Fruit fly (Drosophila melanogaster): Measurements from ENCODE around the gene Jon65Ai.

Jon65Ai gene

DNA sequence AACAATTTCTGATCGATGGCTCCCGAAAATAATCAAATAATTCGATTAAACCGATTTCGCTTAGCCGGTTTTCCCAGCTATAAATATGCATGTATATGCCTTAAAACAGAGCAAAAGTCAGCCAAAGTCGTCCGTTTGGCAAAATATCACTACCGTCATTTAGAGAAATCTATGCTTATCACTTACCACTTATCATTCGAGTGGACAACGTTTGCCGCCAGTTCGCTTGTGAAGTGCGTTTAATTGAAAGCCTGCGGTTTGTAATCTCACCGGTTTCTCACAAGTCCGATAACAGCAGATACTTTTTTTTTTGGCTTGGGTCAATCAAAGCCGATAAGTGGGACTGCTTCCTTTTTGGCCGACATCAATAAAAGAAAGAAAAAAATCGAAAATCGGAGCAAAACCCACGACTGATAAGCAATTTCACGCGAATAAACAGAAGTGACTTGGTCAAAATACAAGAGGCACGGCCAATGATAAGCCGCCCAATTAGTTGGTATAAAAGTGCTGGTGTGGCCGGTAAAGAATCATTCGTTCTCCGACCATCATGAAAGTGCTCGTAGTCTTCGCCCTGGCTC, 3.9 kb downstream of the Jon65Ai start, which contains the start of gene Jon65Aiii (continued):
- no peak for TF ChIP-seq sisA (GFP tag; IDR thresholded peaks at IDR 0.05)
- no peak for TF ChIP-seq CG7372 (GFP tag; IDR thresholded peaks at IDR 0.05)
- no peak for TF ChIP-seq kah (GFP tag; optimal IDR thresholded peaks at IDR 0.05)
- no peak for TF ChIP-seq pros (GFP tag; optimal IDR thresholded peaks at IDR 0.05)
- TF ChIP-seq CG7786 (GFP tag; optimal IDR thresholded peaks at IDR 0.05), result no peak
- peak; percentile 70 for TF ChIP-seq sug (tag; optimal IDR thresholded peaks at IDR 0.05)
- no peak for TF ChIP-seq sna (GFP tag; IDR thresholded peaks at IDR 0.05; ENCODE audit: partially characterized antibody)
- TF ChIP-seq corto (GFP tag; optimal IDR thresholded peaks at IDR 0.05), result no peak
- no peak for TF ChIP-seq CG17186 (GFP tag; optimal IDR thresholded peaks at IDR 0.05)
- TF ChIP-seq GATAe (GFP tag; conservative IDR thresholded peaks at IDR 0.05), result peak; percentile 37; the same call in 1 of the 2 replicates
- peak; percentile 76 for TF ChIP-seq gro (GFP tag; optimal IDR thresholded peaks at IDR 0.05)
- TF ChIP-seq CG43689 (GFP tag; IDR thresholded peaks at IDR 0.05), result no peak
- no peak for TF ChIP-seq HLH4C (GFP tag; IDR thresholded peaks at IDR 0.05; ENCODE audit: partially characterized antibody)
- peak; percentile 6 for TF ChIP-seq HmgZ (tag; optimal IDR thresholded peaks at IDR 0.05)
- TF ChIP-seq Side (GFP tag; optimal IDR thresholded peaks at IDR 0.05), result no peak
- TF ChIP-seq Neu2 (GFP tag; optimal IDR thresholded peaks at IDR 0.05; ENCODE audit: borderline replicate concordance), result no peak
- TF ChIP-seq Med (GFP tag), result no peak
- TF ChIP-seq Optix (GFP tag; IDR thresholded peaks at IDR 0.05), result no peak
- no peak for TF ChIP-seq hbn (GFP tag; IDR thresholded peaks at IDR 0.05; ENCODE audit: partially characterized antibody)
- no peak for TF ChIP-seq tio (GFP tag; optimal IDR thresholded peaks at IDR 0.05)
- no peak for TF ChIP-seq slbo (GFP tag; IDR thresholded peaks at IDR 0.05)
- TF ChIP-seq sd (tag; optimal IDR thresholded peaks at IDR 0.05), result peak; percentile 18
- no peak for TF ChIP-seq CG10321 (GFP tag; IDR thresholded peaks at IDR 0.05)
- TF ChIP-seq Aef1 (GFP tag; IDR thresholded peaks at IDR 0.05), result no peak
- no peak for TF ChIP-seq CG9215 (GFP tag; IDR thresholded peaks at IDR 0.05)
- no peak for TF ChIP-seq CG1529 (GFP tag; optimal IDR thresholded peaks at IDR 0.05)
- peak; percentile 71 for TF ChIP-seq CG34376 (GFP tag; optimal IDR thresholded peaks at IDR 0.05)
- no peak for TF ChIP-seq CkIIα-i1 (GFP tag; IDR thresholded peaks at IDR 0.05)
- no peak for TF ChIP-seq Drgx (GFP tag; IDR thresholded peaks at IDR 0.05)
- TF ChIP-seq danr (GFP tag; IDR thresholded peaks at IDR 0.05), result no peak
- TF ChIP-seq Bgb (GFP tag; IDR thresholded peaks at IDR 0.05; ENCODE audit: partially characterized antibody), result no peak
- TF ChIP-seq grau (tag; optimal IDR thresholded peaks at IDR 0.05), result no peak

DNA sequence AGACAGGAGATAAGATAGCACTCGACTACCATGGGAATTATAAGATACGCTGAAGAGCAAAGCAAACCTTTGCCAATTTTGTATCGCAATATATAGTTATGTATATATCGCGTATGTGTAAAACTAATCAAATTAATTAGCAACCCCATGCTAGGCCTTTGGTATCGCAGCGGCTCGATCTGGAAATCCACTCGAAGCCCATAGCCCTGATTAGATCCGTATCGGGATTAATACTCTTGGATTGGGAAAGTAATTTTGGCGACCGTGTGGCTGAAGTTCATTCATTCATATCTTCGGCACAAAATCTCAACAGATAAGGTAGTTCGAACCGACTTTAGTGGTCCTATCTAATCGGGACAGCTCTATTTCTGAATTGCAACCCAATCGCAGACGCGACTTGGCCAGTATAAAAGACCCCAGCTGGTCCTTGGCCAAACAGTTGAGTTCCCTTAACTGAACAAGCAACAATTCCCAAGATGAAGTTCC, 15.5 kb downstream of the Jon65Ai start, which contains the start of gene Jon65Aiv:
Jon65Aiv (plus strand) TSS at position 436 of the 486 bp plus-strand sequence.
- TF ChIP-seq Hr51 (GFP tag; optimal IDR thresholded peaks at IDR 0.05) (no peak), Drgx (GFP tag; IDR thresholded peaks at IDR 0.05) (no peak), NFAT (GFP tag; IDR thresholded peaks at IDR 0.05) (no peak), sug (tag; optimal IDR thresholded peaks at IDR 0.05) (peak; percentile 81), CG7745 (tag; optimal IDR thresholded peaks at IDR 0.05) (no peak), exex (tag; optimal IDR thresholded peaks at IDR 0.05) (peak; percentile 97), Hr78 (GFP tag; optimal IDR thresholded peaks at IDR 0.05) (no peak), unc-4 (GFP tag; IDR thresholded peaks at IDR 0.05; ENCODE audit: partially characterized antibody) (no peak), Ravus (GFP tag; IDR thresholded peaks at IDR 0.05) (no peak), ttk (GFP tag; IDR thresholded peaks at IDR 0.05) (no peak), CrebB (tag; optimal IDR thresholded peaks at IDR 0.05) (no peak), Dfd (GFP tag; optimal IDR thresholded peaks at IDR 0.05) (no peak), Rx (GFP tag; IDR thresholded peaks at IDR 0.05) (no peak), Adf1 (GFP tag; IDR thresholded peaks at IDR 0.05) (no peak), gsb (GFP tag; IDR thresholded peaks at IDR 0.05) (no peak), Ets65A (GFP tag) (peak; percentile 20), CG30431 (GFP tag; optimal IDR thresholded peaks at IDR 0.05) (no peak), CG3407 (GFP tag; optimal IDR thresholded peaks at IDR 0.05) (no peak), CoRest (tag; optimal IDR thresholded peaks at IDR 0.05) (no peak), CG34376 (GFP tag; optimal IDR thresholded peaks at IDR 0.05) (peak; percentile 70), CG2712 (tag; optimal IDR thresholded peaks at IDR 0.05) (no peak), hkb (optimal IDR thresholded peaks at IDR 0.05) (no peak), hkb (GFP tag; IDR thresholded peaks at IDR 0.05) (no peak)
